Worm (Caenorhabditis elegans) whole organism, mixed stage, embryonic: ENCODE data around the gene acl-6.

Experiments
- lin-13 ChIP-seq: fragments of 150-350 bp; optimal IDR thresholded peaks from 2 replicates; lab custom pipeline; 2014; ENCODE audit warnings: missing biosample characterization, missing genetic modification characterization
- sptf-1 ChIP-seq: sonication (generic microtip); optimal IDR thresholded peaks from 2 replicates; lab custom pipeline; 2017; ENCODE audit warnings: mild to moderate bottlenecking, missing genetic modification characterization, moderate library complexity, missing compliant biosample characterization

- no peak for TF ChIP-seq lin-13 (tag; lab: Kevin White, UChicago)
- TF ChIP-seq sptf-1 (tag; lab: Kevin White, UChicago), result no peak
These were observed 28.1 kb upstream of the acl-6 start, which contains the start of gene dmsr-7 for ce11 chrV:5405053-5405452.
